Worm (Caenorhabditis elegans) whole organism, L4 larva: ENCODE results near the gene Y57G11C.5.
"Not testable (repeated sequence)": the region's sequence is repeated elsewhere in the genome, so short reads cannot be mapped to it uniquely, and the experiment has no call there.

Experiments
- D1046.2 ChIP-seq: fragments of 200-800 bp; sonication (Bioruptor generic); IDR thresholded peaks from 2 replicates; pipeline ENCODE4 v1.3.6; 2022; ENCODE audit warnings: missing genetic modification characterization, missing compliant biosample characterization
- T20F7.1 ChIP-seq: fragments of 200-800 bp; sonication (Bioruptor generic); optimal IDR thresholded peaks from 2 replicates; lab custom pipeline; 2018; ENCODE audit warnings: mild to moderate bottlenecking, missing genetic modification characterization, missing compliant biosample characterization
- aly-2 ChIP-seq: sonication (generic microtip); optimal IDR thresholded peaks from 2 replicates; lab custom pipeline; 2018; ENCODE audit warnings: missing biosample characterization, missing genetic modification characterization
- ceh-28 ChIP-seq: fragments of 150-350 bp; optimal IDR thresholded peaks from 2 replicates; lab custom pipeline; 2014; ENCODE audit warnings: missing biosample characterization, missing genetic modification reagents, missing genetic modification characterization
- lin-39 ChIP-seq: fragments of 150-350 bp; optimal IDR thresholded peaks from 2 replicates; lab custom pipeline; 2014; ENCODE audit warnings: missing biosample characterization, missing genetic modification reagents, missing genetic modification characterization
- nhr-237 ChIP-seq: sonication (generic microtip); optimal IDR thresholded peaks from 2 replicates; lab custom pipeline; 2017; ENCODE audit warnings: missing biosample characterization, missing genetic modification characterization
- spr-3 ChIP-seq: fragments of 200-800 bp; sonication (Bioruptor generic); optimal IDR thresholded peaks from 2 replicates; lab custom pipeline; 2018; ENCODE audit warnings: mild to moderate bottlenecking, missing genetic modification characterization, missing compliant biosample characterization

- not testable (repeated sequence) for TF ChIP-seq spr-3 (GFP tag; lab: Kevin White, UChicago); D1046.2 (GFP tag; lab: Robert Waterston, UW); ceh-28 (tag; lab: Kevin White, UChicago); lin-39; nhr-237 (tag; lab: Kevin White, UChicago); aly-2 (tag; lab: Kevin White, UChicago); T20F7.1 (GFP tag; lab: Kevin White, UChicago)
These were observed 9.2 kb upstream of the Y57G11C.5 start, which contains the start of gene Y57G11C.51 for ce11 chrIV:14774454-14774853.
